Worm (Caenorhabditis elegans): ENCODE measurements around the gene ran-5.

ce11 chrII:6050120-6050519 lies 2.2 kb downstream of the ran-5 start, which contains the start of gene gldc-1:
- TF ChIP-seq ceh-9 (tag; optimal IDR thresholded peaks at IDR 0.05) (no peak), ceh-22 (tag; optimal IDR thresholded peaks at IDR 0.05) (no peak), ceh-48 (tag; optimal IDR thresholded peaks at IDR 0.05) (no peak), gmeb-2 (tag; optimal IDR thresholded peaks at IDR 0.05) (no peak), ets-4 (tag; optimal IDR thresholded peaks at IDR 0.05) (no peak), ceh-19 (GFP tag; optimal IDR thresholded peaks at IDR 0.05) (no peak), tbx-7 (tag; optimal IDR thresholded peaks at IDR 0.05) (no peak), nhr-11 (tag; optimal IDR thresholded peaks at IDR 0.05) (no peak), ama-1 (optimal IDR thresholded peaks at IDR 0.05) (no peak)

Data from whole organism, late embryonic.